Fruit fly (Drosophila melanogaster): ENCODE results near the gene CG42676.
A peak's percentile ranks its signal among the peaks of the same experiment; 100 is the strongest.

Gene CG42676

DNA sequence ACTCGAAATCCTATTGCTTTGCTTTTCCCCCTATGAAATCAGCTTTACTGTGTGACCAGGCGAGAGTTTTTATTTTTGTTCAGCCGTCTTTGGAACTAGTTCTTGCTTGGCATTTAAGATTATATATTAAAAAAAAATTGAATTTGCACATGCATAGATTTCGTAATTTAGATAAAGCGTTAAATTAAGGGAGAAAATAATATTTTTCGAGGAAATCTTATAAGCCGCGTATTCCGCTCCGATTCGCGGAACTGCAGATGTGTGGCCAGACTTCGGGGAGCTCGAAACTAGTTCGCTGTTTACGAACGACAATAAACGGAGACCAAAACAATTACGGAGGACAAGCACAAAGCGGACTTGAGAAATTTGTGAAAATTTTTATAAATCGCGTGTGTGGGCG, at the start of gene CG42676, which contains the start of gene JTBR:
TSS of gene CG42676 (plus strand) at position 306 of the 400 bp plus-strand sequence.
TSS of gene JTBR (minus strand) at position 55 of the 400 bp plus-strand sequence.
- TF ChIP-seq CG8478 (optimal IDR thresholded peaks at IDR 0.05), result no peak
- no peak for TF ChIP-seq CTCF (optimal IDR thresholded peaks at IDR 0.05)

dm6 chr3L:1754262-1754661, 48.6 kb upstream of the CG42676 start:
- no peak for TF ChIP-seq CG8478 (optimal IDR thresholded peaks at IDR 0.05)

DNA sequence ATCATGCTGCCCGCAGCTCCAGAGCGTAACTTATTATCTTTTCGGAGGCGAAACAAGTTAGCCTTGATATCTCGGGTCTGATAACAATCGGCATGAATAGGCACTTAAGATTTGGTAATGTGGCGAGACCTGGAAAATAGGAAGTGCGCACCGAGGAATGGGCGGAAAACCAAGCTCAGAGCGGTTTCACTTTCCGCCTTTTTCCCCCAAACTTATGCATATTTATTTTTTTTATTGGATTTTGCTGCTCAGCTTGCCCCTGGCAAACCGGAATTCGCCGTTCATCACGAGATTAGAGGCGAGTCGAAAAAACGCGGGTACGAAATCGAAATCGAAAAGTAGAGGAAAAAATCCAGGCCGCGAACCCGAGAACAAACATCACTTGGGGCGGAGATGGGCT, 48.0 kb upstream of the CG42676 start:
- TF ChIP-seq CG8478 (optimal IDR thresholded peaks at IDR 0.05), result no peak

dm6 chr3L:1755458-1755984, 47.4 kb upstream of the CG42676 start, which contains the start of gene Cht2:
Cht2 (minus strand) TSS chr3L:1755934.
- TF ChIP-seq CG8478 (optimal IDR thresholded peaks at IDR 0.05), result no peak
- TF ChIP-seq CTCF (optimal IDR thresholded peaks at IDR 0.05), result no peak

DNA sequence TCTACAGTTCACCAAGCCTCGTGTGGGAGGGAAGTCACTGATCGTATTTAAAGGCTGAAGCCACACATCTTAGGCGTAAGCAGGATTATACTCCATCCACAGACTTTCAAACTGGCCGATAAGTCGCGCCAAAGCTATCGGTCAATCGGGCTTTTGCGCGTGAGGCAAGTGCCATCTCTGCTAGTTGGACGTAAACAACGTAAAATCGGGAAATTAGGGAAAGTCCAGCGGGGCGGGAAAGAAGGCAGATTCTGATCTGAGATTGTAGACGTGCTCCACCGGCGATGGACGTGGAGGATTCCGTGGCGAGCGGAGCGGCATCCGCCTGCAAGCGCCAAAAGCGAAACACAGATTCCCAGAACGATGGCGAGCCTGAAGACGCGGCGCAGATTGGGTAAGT, 46.8 kb upstream of the CG42676 start, which contains the start of gene CG8001:
TSS of gene CG8001 (plus strand) at position 17 of the 400 bp plus-strand sequence.
- TF ChIP-seq CG8478 (optimal IDR thresholded peaks at IDR 0.05) (no peak), CTCF (optimal IDR thresholded peaks at IDR 0.05) (no peak)

dm6 chr3L:1771658-1772057, 31.2 kb upstream of the CG42676 start, which contains the start of gene Dhc62B:
Dhc62B (minus strand) TSS chr3L:1771758.
- TF ChIP-seq CTCF (optimal IDR thresholded peaks at IDR 0.05) (no peak), CG8478 (optimal IDR thresholded peaks at IDR 0.05) (no peak)

DNA sequence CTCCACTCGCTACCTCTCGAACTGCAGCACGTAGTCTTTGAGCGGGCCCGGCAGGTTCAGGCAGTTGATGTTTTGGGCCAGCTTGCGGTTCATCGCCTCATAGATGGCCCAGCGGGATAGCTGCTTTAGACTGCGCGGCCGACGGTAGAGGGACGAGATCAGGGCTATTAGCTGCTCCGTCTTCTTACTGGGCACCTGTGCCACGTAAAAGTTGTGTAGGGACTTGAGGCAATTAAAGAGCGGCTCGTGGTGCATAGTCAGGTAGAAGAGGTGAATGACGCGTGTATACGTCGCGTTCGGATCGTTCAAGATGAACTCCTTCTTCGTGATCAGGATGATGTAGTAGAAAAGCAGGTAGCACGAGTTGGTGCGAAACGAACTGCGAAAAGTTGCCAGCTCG, 30.3 kb upstream of the CG42676 start:
- TF ChIP-seq CTCF (optimal IDR thresholded peaks at IDR 0.05), result no peak
- TF ChIP-seq CG8478 (optimal IDR thresholded peaks at IDR 0.05), result no peak

DNA sequence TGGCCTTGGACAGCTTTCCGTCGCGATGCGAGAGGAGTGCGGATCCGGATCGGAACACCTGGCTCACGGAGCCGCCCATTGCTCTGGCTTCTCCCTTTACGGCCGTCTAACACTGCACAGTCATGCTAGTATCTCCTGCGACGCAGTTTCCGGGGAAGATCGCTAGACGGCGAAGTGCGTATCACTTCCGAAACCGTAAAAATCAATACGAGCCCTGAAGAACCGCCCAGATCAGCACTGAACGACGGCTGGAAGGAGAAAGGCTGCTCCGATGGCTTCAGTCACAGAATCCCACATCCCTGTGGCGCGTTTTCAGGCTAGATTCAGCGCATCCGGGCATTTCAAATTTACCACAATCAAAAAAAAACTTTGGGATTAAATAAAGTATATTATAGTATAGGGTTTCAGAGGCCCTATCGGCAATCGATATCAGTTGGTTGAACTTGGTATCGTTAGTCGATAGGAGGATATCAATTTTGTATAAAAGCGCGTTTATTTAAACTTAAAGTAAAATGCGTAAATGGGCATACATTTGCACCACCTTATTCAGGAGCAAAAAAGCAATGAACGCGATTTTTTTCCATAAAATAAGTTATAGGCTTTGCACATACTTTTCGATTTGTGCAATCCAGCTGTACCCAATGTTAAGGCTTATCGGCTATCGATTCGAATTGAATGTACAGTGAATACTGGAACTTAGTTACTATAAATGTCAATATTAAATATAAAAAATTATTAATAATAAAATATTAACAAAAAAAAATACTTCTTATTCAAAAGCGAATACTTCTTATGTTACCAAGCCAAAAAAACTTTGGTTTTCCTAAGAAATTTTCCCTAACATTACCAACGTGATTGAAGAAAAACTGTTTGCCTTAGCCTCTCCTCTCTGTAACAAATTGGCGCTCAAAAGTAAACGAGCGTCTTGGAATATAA, 27.9 kb upstream of the CG42676 start, which contains the start of the genes CG13933 and PolD2:
TSS of gene CG13933 (minus strand) at position 435 of the 936 bp plus-strand sequence.
TSS of gene PolD2 (plus strand) at position 921 of the 936 bp plus-strand sequence.
- TF ChIP-seq CTCF (optimal IDR thresholded peaks at IDR 0.05) (no peak), CG8478 (optimal IDR thresholded peaks at IDR 0.05) (no peak)

DNA sequence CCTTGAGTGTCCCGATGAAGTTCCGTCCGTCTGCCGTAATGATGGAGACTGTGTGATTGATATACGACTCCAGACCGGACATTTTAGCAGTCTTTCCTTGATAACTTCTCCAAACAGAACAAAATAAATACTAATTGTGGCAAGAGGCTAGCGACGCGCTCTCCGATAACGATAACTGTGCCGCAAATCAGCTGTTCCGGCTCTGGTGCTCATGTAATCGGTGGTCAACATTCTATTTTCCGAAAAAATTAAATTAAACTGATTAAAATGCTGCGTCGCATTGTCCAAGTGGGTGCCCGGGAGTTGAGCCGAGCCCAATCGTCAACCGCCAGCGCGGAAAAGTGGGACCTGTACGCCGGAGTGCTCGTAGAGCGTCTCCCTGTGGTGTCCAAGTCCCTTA, 25.7 kb upstream of the CG42676 start, which contains the start of the genes CG2021 and mRpL46:
TSS of gene CG2021 (minus strand) at position 163 of the 400 bp plus-strand sequence.
TSS of gene mRpL46 (plus strand) at position 191 of the 400 bp plus-strand sequence.
- TF ChIP-seq CTCF (optimal IDR thresholded peaks at IDR 0.05) (no peak), CG8478 (optimal IDR thresholded peaks at IDR 0.05) (no peak)

DNA sequence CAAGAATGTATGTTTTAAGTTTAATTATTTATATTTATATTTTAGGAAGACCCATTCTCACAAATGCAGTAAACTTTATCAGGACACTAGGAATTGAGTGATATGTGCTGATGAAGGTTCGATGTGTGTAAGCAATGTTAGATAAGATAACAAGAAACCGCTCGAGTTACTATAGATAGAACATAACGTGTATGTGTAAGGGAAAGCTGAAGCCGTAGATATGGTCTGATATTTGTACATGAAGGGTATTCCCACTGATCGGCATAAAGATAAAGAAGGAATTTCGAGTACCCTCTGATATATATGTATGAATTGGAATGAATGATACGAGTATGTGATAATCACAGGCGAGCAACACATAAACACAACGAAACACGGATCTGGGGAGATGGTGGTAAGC, 18.8 kb upstream of the CG42676 start:
- TF ChIP-seq CTCF (optimal IDR thresholded peaks at IDR 0.05), result no peak
- no peak for TF ChIP-seq CG8478 (optimal IDR thresholded peaks at IDR 0.05)

DNA sequence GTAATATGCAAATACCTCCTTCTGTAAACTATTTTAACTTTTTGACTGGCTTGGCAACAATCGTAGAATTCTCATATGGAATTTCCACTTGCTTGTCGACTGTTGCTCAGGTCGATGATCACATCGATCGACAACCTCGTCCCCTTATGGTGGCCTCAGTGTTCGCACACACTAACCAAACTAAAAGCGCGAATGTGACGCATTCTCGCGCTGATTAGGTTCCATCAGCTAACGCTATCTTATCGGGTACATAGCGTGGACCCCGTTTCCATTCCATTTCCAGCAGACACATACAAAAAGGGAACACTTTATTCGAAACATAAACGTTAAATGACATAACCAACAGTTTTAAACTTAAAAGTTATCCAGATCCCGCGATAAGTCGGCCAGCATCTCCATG, 13.6 kb upstream of the CG42676 start:
- TF ChIP-seq CTCF (optimal IDR thresholded peaks at IDR 0.05) (no peak), CG8478 (optimal IDR thresholded peaks at IDR 0.05) (no peak)

dm6 chr3L:1794164-1794942, 8.6 kb upstream of the CG42676 start:
- no peak for TF ChIP-seq CTCF (optimal IDR thresholded peaks at IDR 0.05)
- TF ChIP-seq CG8478 (optimal IDR thresholded peaks at IDR 0.05), result no peak

dm6 chr3L:1794943-1795696, 7.8 kb upstream of the CG42676 start, which contains the start of the genes alpha-Spec, dlt and Cdc37:
alpha-Spec (minus strand) TSS chr3L:1795328.
dlt (minus strand) TSS chr3L:1795328.
Cdc37 (plus strand) TSS chr3L:1795392.
- TF ChIP-seq CG8478 (optimal IDR thresholded peaks at IDR 0.05) (no peak), CTCF (optimal IDR thresholded peaks at IDR 0.05) (peak; percentile 89 to 92)

- no peak for TF ChIP-seq CTCF (optimal IDR thresholded peaks at IDR 0.05)
- no peak for TF ChIP-seq CG8478 (optimal IDR thresholded peaks at IDR 0.05)
Observed at dm6 chr3L:1797005-1797404, 5.9 kb upstream of the CG42676 start, which contains the start of gene CG12020. CG12020 (plus strand) TSS chr3L:1797305.
